Worm (Caenorhabditis elegans) whole organism, late embryonic: ENCODE measurements around the gene atn-1.

Experiments used
- C08G9.2 ChIP-seq: sonication (generic microtip); optimal IDR thresholded peaks from 2 replicates; lab custom pipeline; 2016; ENCODE audit warnings: mild to moderate bottlenecking, missing genetic modification characterization, moderate library complexity, missing compliant biosample characterization
- T23F11.4 ChIP-seq: fragments of 200-800 bp; sonication (Bioruptor generic); optimal IDR thresholded peaks from 2 replicates; lab custom pipeline; 2018; ENCODE audit warnings: mild to moderate bottlenecking, missing genetic modification characterization, missing compliant biosample characterization
- Y22D7AL.16 ChIP-seq: sonication (generic microtip); optimal IDR thresholded peaks from 2 replicates; lab custom pipeline; 2016; ENCODE audit warnings: missing genetic modification characterization, missing compliant biosample characterization
- ahr-1 ChIP-seq: sonication (generic microtip); optimal IDR thresholded peaks from 2 replicates; lab custom pipeline; 2016; ENCODE audit warnings: missing genetic modification characterization, missing compliant biosample characterization
- ceh-18 ChIP-seq: sonication (generic microtip); optimal IDR thresholded peaks from 2 replicates; lab custom pipeline; 2016; ENCODE audit warnings: missing genetic modification characterization, missing compliant biosample characterization
- ceh-2 ChIP-seq: sonication (generic microtip); optimal IDR thresholded peaks from 2 replicates; lab custom pipeline; 2016; ENCODE audit warnings: missing genotype, missing genetic modification characterization, missing compliant biosample characterization
- ceh-24 ChIP-seq: sonication (generic microtip); optimal IDR thresholded peaks from 2 replicates; lab custom pipeline; 2016; ENCODE audit warnings: mild to moderate bottlenecking, missing genetic modification characterization, missing compliant biosample characterization
- ceh-30 ChIP-seq: fragments of 150-350 bp; optimal IDR thresholded peaks from 2 replicates; lab custom pipeline; 2014; ENCODE audit warnings: missing biosample characterization, missing genetic modification characterization
- ceh-31 ChIP-seq: sonication (generic microtip); optimal IDR thresholded peaks from 2 replicates; lab custom pipeline; 2016; ENCODE audit warnings: missing genetic modification characterization, missing compliant biosample characterization
- ceh-34 ChIP-seq: sonication (generic microtip); optimal IDR thresholded peaks from 2 replicates; lab custom pipeline; 2016; ENCODE audit warnings: mild to moderate bottlenecking, missing genetic modification characterization, missing compliant biosample characterization
- ceh-45 ChIP-seq: fragments of 200-800 bp; sonication (Bioruptor generic); IDR thresholded peaks from 2 replicates; pipeline ENCODE4 v1.3.6; 2022; ENCODE audit warnings: missing genetic modification reagents, missing genetic modification characterization, missing compliant biosample characterization
- ceh-48 ChIP-seq: sonication (generic microtip); optimal IDR thresholded peaks from 2 replicates; lab custom pipeline; 2016; ENCODE audit warnings: missing genetic modification characterization, inconsistent platforms, missing compliant biosample characterization
- che-1 ChIP-seq: sonication (generic microtip); optimal IDR thresholded peaks from 2 replicates; lab custom pipeline; 2016; ENCODE audit warnings: mild to moderate bottlenecking, missing genetic modification characterization, missing compliant biosample characterization
- dve-1 ChIP-seq: sonication (generic microtip); optimal IDR thresholded peaks from 2 replicates; lab custom pipeline; 2017; ENCODE audit warnings: antibody characterized with exemption, mild to moderate bottlenecking, missing genetic modification characterization, missing compliant biosample characterization
- elt-2 ChIP-seq: sonication (generic microtip); optimal IDR thresholded peaks from 2 replicates; lab custom pipeline; 2016; ENCODE audit warnings: missing genetic modification reagents, missing genetic modification characterization, missing compliant biosample characterization
- hlh-13 ChIP-seq: fragments of 200-800 bp; sonication (Bioruptor generic); optimal IDR thresholded peaks from 2 replicates; lab custom pipeline; 2018; ENCODE audit warnings: mild to moderate bottlenecking, missing genetic modification characterization, missing compliant biosample characterization
- hlh-15 ChIP-seq: sonication (generic microtip); optimal IDR thresholded peaks from 2 replicates; lab custom pipeline; 2016; ENCODE audit warnings: missing genetic modification characterization, missing compliant biosample characterization
- lim-6 ChIP-seq: sonication (generic microtip); optimal IDR thresholded peaks from 2 replicates; lab custom pipeline; 2016; ENCODE audit warnings: missing genetic modification characterization, missing compliant biosample characterization
- madf-2 ChIP-seq: sonication (generic microtip); optimal IDR thresholded peaks from 2 replicates; lab custom pipeline; 2017; ENCODE audit warnings: missing genetic modification characterization, missing compliant biosample characterization
- nfya-1 ChIP-seq: sonication (generic microtip); optimal IDR thresholded peaks from 2 replicates; lab custom pipeline; 2017; ENCODE audit warnings: missing genetic modification characterization, mild to moderate bottlenecking, missing compliant biosample characterization, antibody characterized with exemption, moderate library complexity
- nhr-11 ChIP-seq: fragments of 150-350 bp; optimal IDR thresholded peaks from 2 replicates; lab custom pipeline; 2014; ENCODE audit warnings: missing biosample characterization, missing genetic modification characterization
- nhr-232 ChIP-seq: sonication (generic microtip); optimal IDR thresholded peaks from 2 replicates; lab custom pipeline; 2016; ENCODE audit warnings: missing genetic modification characterization, missing compliant biosample characterization
- odd-2 ChIP-seq: sonication (generic microtip); optimal IDR thresholded peaks from 2 replicates; lab custom pipeline; 2017; ENCODE audit warnings: antibody characterized with exemption, mild to moderate bottlenecking, missing genetic modification characterization, missing compliant biosample characterization
- pag-3 ChIP-seq: sonication (generic microtip); optimal IDR thresholded peaks from 2 replicates; lab custom pipeline; 2016; ENCODE audit warnings: missing compliant biosample characterization, missing genetic modification characterization, borderline replicate concordance
- pha-4 ChIP-seq: fragments of 150-350 bp; optimal IDR thresholded peaks from 2 replicates; lab custom pipeline; 2018; ENCODE audit warnings: missing biosample characterization, missing genetic modification reagents, missing genetic modification characterization
- pqm-1 ChIP-seq: sonication (generic microtip); optimal IDR thresholded peaks from 2 replicates; lab custom pipeline; 2016; ENCODE audit warnings: missing genetic modification characterization, missing compliant biosample characterization
- pros-1 ChIP-seq: fragments of 150-350 bp; optimal IDR thresholded peaks from 2 replicates; lab custom pipeline; 2014; ENCODE audit warnings: missing biosample characterization, missing genetic modification reagents, missing genetic modification characterization
- ref-2 ChIP-seq: sonication (generic microtip); optimal IDR thresholded peaks from 2 replicates; lab custom pipeline; 2016; ENCODE audit warnings: missing genetic modification characterization, missing compliant biosample characterization
- rnt-1 ChIP-seq: sonication (generic microtip); optimal IDR thresholded peaks from 2 replicates; lab custom pipeline; 2016; ENCODE audit warnings: missing genetic modification characterization, missing compliant biosample characterization
- sox-2 ChIP-seq: fragments of 200-800 bp; sonication (Bioruptor generic); IDR thresholded peaks from 2 replicates; pipeline ENCODE4 v1.3.6; 2022; ENCODE audit warnings: missing genetic modification reagents, missing genetic modification characterization, missing compliant biosample characterization
- sox-4 ChIP-seq: sonication (generic microtip); optimal IDR thresholded peaks from 2 replicates; lab custom pipeline; 2017; ENCODE audit warnings: mild to moderate bottlenecking, missing genetic modification characterization, inconsistent platforms, missing compliant biosample characterization
- tbx-7 ChIP-seq: sonication (generic microtip); optimal IDR thresholded peaks from 2 replicates; lab custom pipeline; 2016; ENCODE audit warnings: missing genotype, missing genetic modification characterization, missing compliant biosample characterization
- ttx-3 ChIP-seq: sonication (generic microtip); optimal IDR thresholded peaks from 2 replicates; lab custom pipeline; 2016; ENCODE audit warnings: missing genetic modification reagents, missing genetic modification characterization, missing compliant biosample characterization
- unc-3 ChIP-seq, 2 experiments: fragments of 200-800 bp in 1 of 2; sonication (Bioruptor generic) in 1 of 2; sonication (generic microtip) in 1 of 2; conservative IDR thresholded peaks in 1 of 2; optimal IDR thresholded peaks in 1 of 2; 2 replicates each; pipeline versions ENCODE4 v1.3.6 to Lab custom; 2016 to 2022; ENCODE audit warnings: missing compliant biosample characterization in 2 of 2, missing genetic modification characterization in 2 of 2, missing genetic modification reagents in 1 of 2
- unc-42 ChIP-seq: sonication (generic microtip); optimal IDR thresholded peaks from 2 replicates; lab custom pipeline; 2016; ENCODE audit warnings: missing genotype, missing genetic modification characterization, missing compliant biosample characterization
- unc-55 ChIP-seq: sonication (generic microtip); optimal IDR thresholded peaks from 2 replicates; lab custom pipeline; 2017; ENCODE audit warnings: missing biosample characterization, missing genetic modification reagents, missing genetic modification characterization
- ztf-16 ChIP-seq: sonication (generic microtip); optimal IDR thresholded peaks from 2 replicates; lab custom pipeline; 2017; ENCODE audit warnings: missing genetic modification characterization, missing compliant biosample characterization

Gene atn-1

ce11 chrV:12441420-12441819, 36.8 kb upstream of the atn-1 start, which contains the start of gene pals-37:
TSS of gene pals-37 (minus strand) at chrV:12441520.
- TF ChIP-seq ttx-3, result no peak
- TF ChIP-seq, all 69 proteins: peak for 0

DNA sequence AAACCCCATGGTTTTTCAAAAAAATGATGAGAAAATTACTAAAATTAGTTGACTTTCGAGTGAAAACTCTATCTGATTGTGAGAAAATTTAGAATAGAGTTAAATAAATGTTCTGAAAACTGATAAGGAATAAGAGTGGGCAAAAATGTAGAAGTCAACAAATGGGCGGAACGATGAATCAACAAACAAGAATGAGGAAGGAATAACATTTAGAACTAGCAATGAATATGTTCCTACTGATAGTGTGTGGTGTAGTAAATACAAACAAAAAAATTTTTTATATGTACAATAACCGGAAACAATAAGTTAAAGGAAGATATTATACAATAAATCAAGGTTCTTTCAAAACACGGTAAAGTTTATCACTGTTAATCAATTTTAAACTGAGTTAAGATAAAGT, 34.5 kb upstream of the atn-1 start, which contains the start of gene pals-39:
TSS of gene pals-39 (minus strand) at position 101 of the 400 bp plus-strand sequence.
- TF ChIP-seq sox-2 (GFP tag; lab: Robert Waterston, UW), result no peak
- no peak for TF ChIP-seq Y22D7AL.16
- TF ChIP-seq elt-2 (tag; lab: Kevin White, UChicago), result no peak
- no peak for TF ChIP-seq pros-1 (tag; lab: Kevin White, UChicago)
- TF ChIP-seq pha-4 (tag; lab: Kevin White, UChicago), result no peak
- TF ChIP-seq che-1 (tag; lab: Kevin White, UChicago), result no peak
- TF ChIP-seq sox-4 (tag; lab: Kevin White, UChicago), result no peak
- TF ChIP-seq ceh-34 (tag; lab: Kevin White, UChicago), result no peak
- no peak for TF ChIP-seq unc-3 (GFP tag; conservative IDR thresholded peaks at IDR 0.05; lab: Robert Waterston, UW)
- TF ChIP-seq unc-3 (tag; optimal IDR thresholded peaks at IDR 0.05; lab: Kevin White, UChicago), result no peak
- no peak for TF ChIP-seq ceh-45 (GFP tag; lab: Robert Waterston, UW)
- TF ChIP-seq ceh-24, result no peak
- TF ChIP-seq ceh-2 (tag; lab: Kevin White, UChicago), result no peak
- TF ChIP-seq ceh-30 (tag; lab: Kevin White, UChicago), result no peak
- TF ChIP-seq C08G9.2, result no peak
- TF ChIP-seq dve-1 (tag; lab: Kevin White, UChicago), result no peak
- TF ChIP-seq hlh-13, result no peak
- TF ChIP-seq ceh-18, result no peak
- TF ChIP-seq unc-55 (GFP tag; lab: Kevin White, UChicago), result no peak
- TF ChIP-seq ztf-16 (tag; lab: Kevin White, UChicago), result no peak

ce11 chrV:12446895-12447294, 31.3 kb upstream of the atn-1 start, which contains the start of the genes pals-38 and C54D10.9:
TSS of gene pals-38 (minus strand) at chrV:12446995.
TSS of gene C54D10.9 (plus strand) at chrV:12447153.
- TF ChIP-seq pag-3 (tag; lab: Kevin White, UChicago) (no peak), pqm-1 (tag; lab: Kevin White, UChicago) (no peak), T23F11.4 (GFP tag; lab: Kevin White, UChicago) (no peak), ceh-30 (tag; lab: Kevin White, UChicago) (no peak), nhr-232 (tag; lab: Kevin White, UChicago) (no peak), C08G9.2 (no peak), ceh-31 (tag; lab: Kevin White, UChicago) (no peak), tbx-7 (tag; lab: Kevin White, UChicago) (no peak), odd-2 (tag; lab: Kevin White, UChicago) (no peak)

- TF ChIP-seq lim-6 (tag; lab: Kevin White, UChicago) (no peak), nfya-1 (tag; lab: Kevin White, UChicago) (no peak), ceh-2 (tag; lab: Kevin White, UChicago) (no peak), nhr-232 (tag; lab: Kevin White, UChicago) (no peak), rnt-1 (tag; lab: Kevin White, UChicago) (no peak), ref-2 (no peak), ceh-48 (tag; lab: Kevin White, UChicago) (no peak), madf-2 (no peak), ceh-18 (no peak), T23F11.4 (GFP tag; lab: Kevin White, UChicago) (no peak), ceh-30 (tag; lab: Kevin White, UChicago) (no peak), nhr-11 (tag; lab: Kevin White, UChicago) (no peak), unc-42 (no peak), ceh-31 (tag; lab: Kevin White, UChicago) (no peak), odd-2 (tag; lab: Kevin White, UChicago) (no peak), hlh-15 (no peak), sox-2 (GFP tag; lab: Robert Waterston, UW) (no peak), elt-2 (tag; lab: Kevin White, UChicago) (no peak), unc-3 (GFP tag; conservative IDR thresholded peaks at IDR 0.05; lab: Robert Waterston, UW) (no peak), unc-3 (tag; optimal IDR thresholded peaks at IDR 0.05; lab: Kevin White, UChicago) (no peak), ahr-1 (tag; lab: Kevin White, UChicago) (no peak)
Observed at ce11 chrV:12449902-12450301, 28.3 kb upstream of the atn-1 start, which contains the start of gene C54D10.10. TSS of gene C54D10.10 (minus strand) at chrV:12450002.
